Worm (Caenorhabditis elegans) whole organism, mixed stage, embryonic: ENCODE results near the gene F49H6.15.

Source experiments
- M03D4.4 ChIP-seq: sonication (generic microtip); optimal IDR thresholded peaks from 2 replicates; lab custom pipeline; 2017; ENCODE audit warnings: mild to moderate bottlenecking, missing genetic modification characterization, missing compliant biosample characterization
- bed-3 ChIP-seq: fragments of 200-800 bp; sonication (Bioruptor generic); optimal IDR thresholded peaks from 3 replicates; lab custom pipeline; 2018; ENCODE audit warnings: mild to moderate bottlenecking, missing genetic modification characterization, moderate library complexity, missing compliant biosample characterization
- blmp-1 ChIP-seq: fragments of 150-350 bp; optimal IDR thresholded peaks from 2 replicates; lab custom pipeline; 2014; ENCODE audit warnings: missing biosample characterization, missing genetic modification characterization
- ceh-39 ChIP-seq: fragments of 150-350 bp; optimal IDR thresholded peaks from 2 replicates; lab custom pipeline; 2014; ENCODE audit warnings: missing biosample characterization, missing genetic modification characterization
- ceh-43 ChIP-seq: fragments of 200-800 bp; sonication (Bioruptor generic); optimal IDR thresholded peaks from 2 replicates; lab custom pipeline; 2018; ENCODE audit warnings: mild to moderate bottlenecking, missing genetic modification characterization, moderate library complexity, missing compliant biosample characterization
- ceh-83 ChIP-seq: fragments of 200-800 bp; sonication (Bioruptor generic); optimal IDR thresholded peaks from 2 replicates; lab custom pipeline; 2018; ENCODE audit warnings: mild to moderate bottlenecking, missing genetic modification characterization, missing compliant biosample characterization
- ces-1 ChIP-seq: fragments of 150-350 bp; optimal IDR thresholded peaks from 2 replicates; lab custom pipeline; 2014; ENCODE audit warnings: missing biosample characterization, missing genetic modification reagents, missing genetic modification characterization
- drap-1 ChIP-seq: fragments of 200-800 bp; sonication (Bioruptor generic); optimal IDR thresholded peaks from 3 replicates; lab custom pipeline; 2018; ENCODE audit warnings: mild to moderate bottlenecking, missing genetic modification characterization, missing compliant biosample characterization
- elt-1 ChIP-seq: sonication (generic microtip); optimal IDR thresholded peaks from 2 replicates; lab custom pipeline; 2017; ENCODE audit warnings: missing genetic modification characterization, mild to moderate bottlenecking, missing compliant biosample characterization, antibody characterized with exemption, moderate library complexity, borderline replicate concordance; ENCODE audit not compliant: insufficient read depth
- elt-3 ChIP-seq: fragments of 150-350 bp; optimal IDR thresholded peaks from 2 replicates; lab custom pipeline; 2014; ENCODE audit warnings: missing biosample characterization, missing genetic modification characterization
- flh-1 ChIP-seq: fragments of 200-800 bp; sonication (Bioruptor generic); optimal IDR thresholded peaks from 2 replicates; lab custom pipeline; 2018; ENCODE audit warnings: mild to moderate bottlenecking, missing genetic modification characterization, moderate library complexity, missing compliant biosample characterization
- ham-2 ChIP-seq: fragments of 200-800 bp; sonication (Bioruptor generic); optimal IDR thresholded peaks from 2 replicates; lab custom pipeline; 2018; ENCODE audit warnings: mild to moderate bottlenecking, missing genetic modification characterization, missing compliant biosample characterization
- lin-13 ChIP-seq: fragments of 150-350 bp; optimal IDR thresholded peaks from 2 replicates; lab custom pipeline; 2014; ENCODE audit warnings: missing biosample characterization, missing genetic modification characterization
- lin-32 ChIP-seq: fragments of 200-800 bp; sonication (Bioruptor generic); optimal IDR thresholded peaks from 2 replicates; lab custom pipeline; 2018; ENCODE audit warnings: mild to moderate bottlenecking, missing genetic modification characterization, missing compliant biosample characterization
- lsy-2 ChIP-seq: fragments of 150-350 bp; optimal IDR thresholded peaks from 2 replicates; lab custom pipeline; 2014; ENCODE audit warnings: missing biosample characterization, missing genetic modification characterization
- mab-5 ChIP-seq: fragments of 150-350 bp; optimal IDR thresholded peaks from 2 replicates; lab custom pipeline; 2014; ENCODE audit warnings: missing biosample characterization, missing genetic modification characterization
- mep-1 ChIP-seq: fragments of 150-350 bp; optimal IDR thresholded peaks from 2 replicates; lab custom pipeline; 2017; ENCODE audit warnings: missing biosample characterization, missing genetic modification reagents, missing genetic modification characterization, inconsistent platforms
- mls-2 ChIP-seq: sonication (generic microtip); optimal IDR thresholded peaks from 2 replicates; lab custom pipeline; 2016; ENCODE audit warnings: mild to moderate bottlenecking, missing genetic modification characterization, moderate library complexity, missing compliant biosample characterization
- nhr-2 ChIP-seq: fragments of 150-350 bp; optimal IDR thresholded peaks from 2 replicates; lab custom pipeline; 2014; ENCODE audit warnings: missing biosample characterization, missing genetic modification characterization
- nhr-237 ChIP-seq: fragments of 150-350 bp; optimal IDR thresholded peaks from 2 replicates; lab custom pipeline; 2014; ENCODE audit warnings: missing biosample characterization, missing genetic modification characterization
- nhr-28 ChIP-seq: fragments of 150-350 bp; optimal IDR thresholded peaks from 2 replicates; lab custom pipeline; 2014; ENCODE audit warnings: missing biosample characterization, missing genetic modification characterization
- nhr-76 ChIP-seq: sonication (generic microtip); optimal IDR thresholded peaks from 2 replicates; lab custom pipeline; 2017; ENCODE audit warnings: missing biosample characterization, missing genetic modification characterization
- pha-4 ChIP-seq: fragments of 150-350 bp; optimal IDR thresholded peaks from 2 replicates; lab custom pipeline; 2018; ENCODE audit warnings: missing biosample characterization, missing genetic modification reagents, missing genetic modification characterization
- sem-2 ChIP-seq: fragments of 200-800 bp; sonication (Bioruptor generic); optimal IDR thresholded peaks from 2 replicates; lab custom pipeline; 2018; ENCODE audit warnings: mild to moderate bottlenecking, missing genetic modification characterization, missing compliant biosample characterization
- snpc-4 ChIP-seq: fragments of 150-350 bp; optimal IDR thresholded peaks from 2 replicates; lab custom pipeline; 2014; ENCODE audit warnings: missing biosample characterization, missing genetic modification characterization
- sptf-1 ChIP-seq: sonication (generic microtip); optimal IDR thresholded peaks from 2 replicates; lab custom pipeline; 2017; ENCODE audit warnings: mild to moderate bottlenecking, missing genetic modification characterization, moderate library complexity, missing compliant biosample characterization
- unc-120 ChIP-seq: sonication (generic microtip); optimal IDR thresholded peaks from 2 replicates; lab custom pipeline; 2017; ENCODE audit warnings: missing genetic modification characterization, missing compliant biosample characterization; ENCODE audit not compliant: poor library complexity, severe bottlenecking
- unc-39 ChIP-seq: fragments of 150-350 bp; optimal IDR thresholded peaks from 2 replicates; lab custom pipeline; 2014; ENCODE audit warnings: missing biosample characterization, missing genetic modification characterization
- unc-62 ChIP-seq: fragments of 150-350 bp; optimal IDR thresholded peaks from 2 replicates; lab custom pipeline; 2014; ENCODE audit warnings: missing biosample characterization, missing genetic modification reagents, missing genetic modification characterization
- zip-8 ChIP-seq: fragments of 150-350 bp; optimal IDR thresholded peaks from 2 replicates; lab custom pipeline; 2014; ENCODE audit warnings: missing biosample characterization, missing genetic modification characterization

The F49H6.15 gene

ce11 chrV:17064676-17065075, 38.5 kb upstream of the F49H6.15 start, which contains the start of gene srh-255:
srh-255 (plus strand) TSS chrV:17064976.
- TF ChIP-seq sptf-1 (tag; lab: Kevin White, UChicago) (no peak), elt-1 (tag; lab: Kevin White, UChicago) (no peak), lin-32 (GFP tag; lab: Kevin White, UChicago) (no peak), M03D4.4 (tag; lab: Kevin White, UChicago) (no peak), mab-5 (tag; lab: Kevin White, UChicago) (no peak), flh-1 (GFP tag; lab: Kevin White, UChicago) (no peak), ces-1 (GFP tag; lab: Kevin White, UChicago) (no peak), ceh-83 (GFP tag; lab: Kevin White, UChicago) (no peak), sem-2 (GFP tag; lab: Kevin White, UChicago) (no peak), nhr-2 (no peak), ham-2 (no peak), nhr-76 (no peak), blmp-1 (no peak)

ce11 chrV:17061585-17061984, 35.4 kb upstream of the F49H6.15 start, which contains the start of gene F28B1.9:
F28B1.9 (plus strand) TSS chrV:17061885.
- no peak for TF ChIP-seq unc-62 (GFP tag; lab: Kevin White, UChicago)
- TF ChIP-seq nhr-28 = no peak
- no peak for TF ChIP-seq lin-32 (GFP tag; lab: Kevin White, UChicago)
- TF ChIP-seq sptf-1 (tag; lab: Kevin White, UChicago) = no peak
- no peak for TF ChIP-seq nhr-2
- TF ChIP-seq lsy-2 (tag; lab: Kevin White, UChicago) = no peak
- TF ChIP-seq bed-3 (GFP tag; lab: Kevin White, UChicago) = no peak
- TF ChIP-seq ceh-39 (tag; lab: Kevin White, UChicago) = no peak
- TF ChIP-seq unc-120 = no peak

ce11 chrV:17059987-17060386, 33.8 kb upstream of the F49H6.15 start, which contains the start of gene sri-66:
sri-66 (plus strand) TSS chrV:17060287.
- TF ChIP-seq bed-3 (GFP tag; lab: Kevin White, UChicago) = no peak
- no peak for TF ChIP-seq lin-13 (tag; lab: Kevin White, UChicago)
- TF ChIP-seq mep-1 = no peak
- no peak for TF ChIP-seq unc-120
- TF ChIP-seq unc-39 (tag; lab: Kevin White, UChicago) = no peak
- no peak for TF ChIP-seq ceh-39 (tag; lab: Kevin White, UChicago)
- no peak for TF ChIP-seq ces-1 (GFP tag; lab: Kevin White, UChicago)
- TF ChIP-seq ceh-83 (GFP tag; lab: Kevin White, UChicago) = no peak
- TF ChIP-seq sem-2 (GFP tag; lab: Kevin White, UChicago) = no peak
- TF ChIP-seq, all 35 proteins: peak for 0

ce11 chrV:17044500-17044899, 18.3 kb upstream of the F49H6.15 start, which contains the start of gene F28B1.2:
F28B1.2 (plus strand) TSS chrV:17044800.
- TF ChIP-seq elt-1 (tag; lab: Kevin White, UChicago) = no peak

ce11 chrV:17042263-17042662, 16.1 kb upstream of the F49H6.15 start, which contains the start of gene hpo-33:
hpo-33 (plus strand) TSS chrV:17042563.
- no peak for TF ChIP-seq mls-2
- TF ChIP-seq ceh-83 (GFP tag; lab: Kevin White, UChicago) = no peak
- no peak for TF ChIP-seq nhr-2
- TF ChIP-seq lin-32 (GFP tag; lab: Kevin White, UChicago) = no peak
- TF ChIP-seq ceh-43 (GFP tag; lab: Kevin White, UChicago) = no peak
- no peak for TF ChIP-seq unc-120
- no peak for TF ChIP-seq ceh-39 (tag; lab: Kevin White, UChicago)
- no peak for TF ChIP-seq mab-5 (tag; lab: Kevin White, UChicago)
- no peak for TF ChIP-seq nhr-237
- no peak for TF ChIP-seq sem-2 (GFP tag; lab: Kevin White, UChicago)
- TF ChIP-seq elt-1 (tag; lab: Kevin White, UChicago) = no peak
- no peak for TF ChIP-seq sptf-1 (tag; lab: Kevin White, UChicago)
- TF ChIP-seq lin-13 (tag; lab: Kevin White, UChicago) = no peak
- no peak for TF ChIP-seq elt-3
- no peak for TF ChIP-seq nhr-76
- TF ChIP-seq zip-8 (tag; lab: Kevin White, UChicago) = no peak

ce11 chrV:17035850-17036249, 9.7 kb upstream of the F49H6.15 start, which contains the start of gene srz-94:
srz-94 (minus strand) TSS chrV:17035950.
- TF ChIP-seq ces-1 (GFP tag; lab: Kevin White, UChicago) = no peak
- no peak for TF ChIP-seq mep-1
- no peak for TF ChIP-seq nhr-237
- TF ChIP-seq sem-2 (GFP tag; lab: Kevin White, UChicago) = no peak
- no peak for TF ChIP-seq unc-120
- TF ChIP-seq snpc-4 (tag; lab: Kevin White, UChicago) = no peak
- TF ChIP-seq nhr-28 = no peak
- TF ChIP-seq pha-4 (tag; lab: Kevin White, UChicago) = no peak
- TF ChIP-seq drap-1 (GFP tag; lab: Kevin White, UChicago) = no peak
- no peak for TF ChIP-seq blmp-1
- TF ChIP-seq ceh-39 (tag; lab: Kevin White, UChicago) = no peak
- no peak for TF ChIP-seq elt-1 (tag; lab: Kevin White, UChicago)
